Worm (Caenorhabditis elegans) whole organism, mixed stage, embryonic: ENCODE data around the gene W03D2.9.

ENCODE experiments used
- M03D4.4 ChIP-seq: sonication (generic microtip); optimal IDR thresholded peaks from 2 replicates; lab custom pipeline; 2017; ENCODE audit warnings: mild to moderate bottlenecking, missing genetic modification characterization, missing compliant biosample characterization
- ceh-43 ChIP-seq: fragments of 200-800 bp; sonication (Bioruptor generic); optimal IDR thresholded peaks from 2 replicates; lab custom pipeline; 2018; ENCODE audit warnings: mild to moderate bottlenecking, missing genetic modification characterization, moderate library complexity, missing compliant biosample characterization
- ces-1 ChIP-seq: fragments of 150-350 bp; optimal IDR thresholded peaks from 2 replicates; lab custom pipeline; 2014; ENCODE audit warnings: missing biosample characterization, missing genetic modification reagents, missing genetic modification characterization
- cnd-1 ChIP-seq: fragments of 200-800 bp; sonication (Bioruptor generic); optimal IDR thresholded peaks from 2 replicates; lab custom pipeline; 2018; ENCODE audit warnings: mild to moderate bottlenecking, missing genetic modification characterization, missing compliant biosample characterization
- elt-3 ChIP-seq: fragments of 150-350 bp; optimal IDR thresholded peaks from 2 replicates; lab custom pipeline; 2014; ENCODE audit warnings: missing biosample characterization, missing genetic modification characterization
- flh-1 ChIP-seq: fragments of 200-800 bp; sonication (Bioruptor generic); optimal IDR thresholded peaks from 2 replicates; lab custom pipeline; 2018; ENCODE audit warnings: mild to moderate bottlenecking, missing genetic modification characterization, moderate library complexity, missing compliant biosample characterization
- lin-13 ChIP-seq: fragments of 150-350 bp; optimal IDR thresholded peaks from 2 replicates; lab custom pipeline; 2014; ENCODE audit warnings: missing biosample characterization, missing genetic modification characterization
- lsy-2 ChIP-seq: fragments of 150-350 bp; optimal IDR thresholded peaks from 2 replicates; lab custom pipeline; 2014; ENCODE audit warnings: missing biosample characterization, missing genetic modification characterization
- mep-1 ChIP-seq: fragments of 150-350 bp; optimal IDR thresholded peaks from 2 replicates; lab custom pipeline; 2017; ENCODE audit warnings: missing biosample characterization, missing genetic modification reagents, missing genetic modification characterization, inconsistent platforms
- nhr-12 ChIP-seq: fragments of 150-350 bp; optimal IDR thresholded peaks from 2 replicates; lab custom pipeline; 2014; ENCODE audit warnings: missing biosample characterization, missing genetic modification characterization
- nhr-28 ChIP-seq: fragments of 150-350 bp; optimal IDR thresholded peaks from 2 replicates; lab custom pipeline; 2014; ENCODE audit warnings: missing biosample characterization, missing genetic modification characterization
- nhr-76 ChIP-seq: sonication (generic microtip); optimal IDR thresholded peaks from 2 replicates; lab custom pipeline; 2017; ENCODE audit warnings: missing biosample characterization, missing genetic modification characterization
- unc-39 ChIP-seq: fragments of 150-350 bp; optimal IDR thresholded peaks from 2 replicates; lab custom pipeline; 2014; ENCODE audit warnings: missing biosample characterization, missing genetic modification characterization

DNA sequence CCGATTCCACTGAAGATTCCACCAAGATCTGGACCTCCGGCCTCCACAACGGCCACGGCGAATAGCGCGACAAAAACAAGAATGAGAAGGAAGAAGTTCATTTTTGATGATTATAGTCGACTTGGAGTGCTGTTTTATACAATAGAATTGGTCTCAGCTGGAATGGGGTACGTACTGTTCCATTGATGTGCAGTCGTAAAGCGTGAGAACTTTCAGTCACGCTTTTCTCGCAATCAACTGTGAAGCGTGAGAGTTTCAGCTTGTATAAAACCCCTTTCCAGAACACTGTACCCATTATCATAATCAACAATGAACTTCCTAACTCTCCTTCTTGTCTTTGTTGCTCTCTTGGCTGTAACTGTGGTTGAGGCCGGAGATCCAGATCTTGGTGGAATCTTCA lies 41.1 kb upstream of the W03D2.9 start, which contains the start of the genes F49F1.4 and F49F1.2:
- TF ChIP-seq M03D4.4 (tag; lab: Kevin White, UChicago), result no peak
- no peak for TF ChIP-seq nhr-12 (tag; lab: Kevin White, UChicago)
- no peak for TF ChIP-seq ceh-43 (GFP tag; lab: Kevin White, UChicago)
- no peak for TF ChIP-seq cnd-1 (tag; lab: Kevin White, UChicago)
- no peak for TF ChIP-seq nhr-28 (tag; lab: Kevin White, UChicago)
- no peak for TF ChIP-seq nhr-76 (tag; lab: Kevin White, UChicago)
- no peak for TF ChIP-seq unc-39 (tag; lab: Kevin White, UChicago)
- no peak for TF ChIP-seq flh-1
- no peak for TF ChIP-seq lsy-2
- no peak for TF ChIP-seq lin-13 (tag; lab: Kevin White, UChicago)
- no peak for TF ChIP-seq ces-1 (GFP tag; lab: Kevin White, UChicago)
- no peak for TF ChIP-seq mep-1 (tag; lab: Kevin White, UChicago)
- no peak for TF ChIP-seq elt-3 (tag; lab: Kevin White, UChicago)
